Worm (Caenorhabditis elegans): ENCODE results near the gene srx-78.

DNA sequence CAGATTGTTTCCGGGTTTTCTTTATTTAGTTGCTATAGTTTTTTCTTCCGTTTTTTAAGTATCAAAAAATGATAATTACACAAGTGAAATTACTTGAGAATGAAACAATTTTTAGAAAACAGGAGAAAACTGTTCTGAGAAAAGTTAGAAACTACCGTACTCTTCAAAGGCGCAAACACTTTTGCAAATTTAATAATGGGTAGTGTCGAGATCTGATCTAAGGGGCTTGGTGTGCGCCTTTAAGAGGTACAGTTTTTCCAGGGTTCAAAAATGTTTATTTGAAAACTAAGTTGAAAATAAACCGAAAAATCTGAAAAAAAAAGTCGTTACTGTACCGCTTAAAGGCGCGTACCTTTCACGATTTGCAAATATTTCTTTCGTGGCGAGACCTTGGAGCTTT is 34.3 kb upstream of the srx-78 start:
- TF ChIP-seq ceh-13 (GFP tag; optimal IDR thresholded peaks at IDR 0.05) (no peak), ama-1 (optimal IDR thresholded peaks at IDR 0.05) (no peak), hmg-4 (GFP tag; optimal IDR thresholded peaks at IDR 0.05) (no peak), flt-1 (GFP tag; IDR thresholded peaks at IDR 0.05) (no peak), aly-1 (tag; optimal IDR thresholded peaks at IDR 0.05) (no peak), hmbx-1 (tag; optimal IDR thresholded peaks at IDR 0.05) (no peak), scrt-1 (GFP tag; IDR thresholded peaks at IDR 0.05) (no peak), tbx-11 (GFP tag; IDR thresholded peaks at IDR 0.05) (no peak), F13C5.2 (tag; optimal IDR thresholded peaks at IDR 0.05) (no peak), ets-7 (tag; optimal IDR thresholded peaks at IDR 0.05) (no peak), tra-4 (tag; optimal IDR thresholded peaks at IDR 0.05) (no peak), tbx-37 (GFP tag; conservative IDR thresholded peaks at IDR 0.05) (no peak), B0310.2 (tag; optimal IDR thresholded peaks at IDR 0.05) (no peak), pes-1 (GFP tag; IDR thresholded peaks at IDR 0.05) (no peak)

Measured in whole organism, early embryonic.